Worm (Caenorhabditis elegans) whole organism, early embryonic: ENCODE data around the gene T04F8.7.

ENCODE experiments used
- B0310.2 ChIP-seq: sonication (generic microtip); optimal IDR thresholded peaks from 2 replicates; lab custom pipeline; 2016; ENCODE audit warnings: mild to moderate bottlenecking, missing genetic modification characterization, missing compliant biosample characterization
- F13C5.2 ChIP-seq: sonication (generic microtip); optimal IDR thresholded peaks from 2 replicates; lab custom pipeline; 2017; ENCODE audit warnings: mild to moderate bottlenecking, missing genetic modification characterization, inconsistent platforms, missing compliant biosample characterization
- aly-1 ChIP-seq: sonication (generic microtip); optimal IDR thresholded peaks from 2 replicates; lab custom pipeline; 2016; ENCODE audit warnings: missing genetic modification characterization, missing compliant biosample characterization
- ama-1 ChIP-seq: fragments of 150-350 bp; optimal IDR thresholded peaks from 2 replicates; lab custom pipeline; 2014
- ceh-13 ChIP-seq: fragments of 200-800 bp; sonication (Bioruptor generic); optimal IDR thresholded peaks from 2 replicates; lab custom pipeline; 2018; ENCODE audit warnings: mild to moderate bottlenecking, missing genetic modification characterization, missing compliant biosample characterization
- ceh-36 ChIP-seq: sonication (generic microtip); optimal IDR thresholded peaks from 2 replicates; lab custom pipeline; 2016; ENCODE audit warnings: missing genetic modification characterization, inconsistent platforms, missing compliant biosample characterization
- ets-7 ChIP-seq: sonication (generic microtip); optimal IDR thresholded peaks from 2 replicates; lab custom pipeline; 2016; ENCODE audit warnings: missing genotype, missing genetic modification characterization, missing compliant biosample characterization
- flt-1 ChIP-seq: fragments of 200-800 bp; sonication (Bioruptor generic); IDR thresholded peaks from 2 replicates; pipeline ENCODE4 v1.3.6; 2022; ENCODE audit warnings: missing genetic modification characterization, missing compliant biosample characterization
- hmbx-1 ChIP-seq: sonication (generic microtip); optimal IDR thresholded peaks from 2 replicates; lab custom pipeline; 2016; ENCODE audit warnings: mild to moderate bottlenecking, missing genetic modification characterization, missing compliant biosample characterization
- hmg-4 ChIP-seq: fragments of 200-800 bp; sonication (Bioruptor generic); optimal IDR thresholded peaks from 2 replicates; lab custom pipeline; 2018; ENCODE audit warnings: mild to moderate bottlenecking, missing genetic modification characterization, missing compliant biosample characterization
- hnd-1 ChIP-seq: sonication (generic microtip); optimal IDR thresholded peaks from 2 replicates; lab custom pipeline; 2016; ENCODE audit warnings: missing genetic modification characterization, missing compliant biosample characterization
- pes-1 ChIP-seq: fragments of 200-800 bp; sonication (Bioruptor generic); IDR thresholded peaks from 2 replicates; pipeline ENCODE4 v1.3.6; 2022; ENCODE audit warnings: missing genetic modification reagents, missing genetic modification characterization, missing compliant biosample characterization
- scrt-1 ChIP-seq: fragments of 200-800 bp; sonication (Bioruptor generic); IDR thresholded peaks from 2 replicates; pipeline ENCODE4 v1.3.6; 2022; ENCODE audit warnings: missing genetic modification characterization, missing compliant biosample characterization
- sea-1 ChIP-seq: fragments of 200-800 bp; sonication (Bioruptor generic); conservative IDR thresholded peaks from 2 replicates; pipeline ENCODE4 v1.3.6; 2022; ENCODE audit warnings: missing genetic modification characterization, missing compliant biosample characterization
- tbx-11 ChIP-seq: fragments of 200-800 bp; sonication (Bioruptor generic); IDR thresholded peaks from 2 replicates; pipeline ENCODE4 v1.3.6; 2022; ENCODE audit warnings: missing genetic modification characterization, missing compliant biosample characterization
- tbx-37 ChIP-seq: fragments of 200-800 bp; sonication (Bioruptor generic); conservative IDR thresholded peaks from 2 replicates; pipeline ENCODE4 v1.3.6; 2022; ENCODE audit warnings: missing genetic modification reagents, missing genetic modification characterization, missing compliant biosample characterization
- tra-4 ChIP-seq: sonication (generic microtip); optimal IDR thresholded peaks from 2 replicates; lab custom pipeline; 2017; ENCODE audit warnings: missing genetic modification characterization, missing compliant biosample characterization

T04F8.7 gene

ce11 chrX:11656519-11657006 lies 24.2 kb downstream of the T04F8.7 start, which contains the start of gene T04F8.2:
Gene T04F8.2, minus strand, starts transcription at chrX:11656569.
- TF ChIP-seq ets-7 (no peak), ceh-13 (GFP tag; lab: Kevin White, UChicago) (no peak), flt-1 (GFP tag; lab: Robert Waterston, UW) (no peak), aly-1 (tag; lab: Kevin White, UChicago) (no peak)

DNA sequence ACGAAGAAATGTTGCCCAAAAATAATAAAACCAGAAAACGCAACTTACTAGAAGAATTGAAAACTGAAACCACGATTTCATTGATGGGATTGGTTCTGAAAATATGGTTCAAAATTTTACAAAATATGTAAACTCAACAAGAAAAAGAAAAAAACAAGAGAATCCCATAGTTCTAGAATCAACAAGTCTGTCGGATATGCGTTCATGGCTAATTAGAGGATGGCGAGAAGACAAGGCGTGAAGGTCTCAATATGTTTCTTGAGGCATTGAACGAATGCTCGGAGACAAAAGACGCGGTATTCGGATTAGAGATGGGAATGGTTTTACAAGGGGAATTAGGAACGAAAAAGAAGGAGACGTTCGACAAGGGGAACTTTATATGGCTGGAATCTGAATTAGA lies 30.0 kb downstream of the T04F8.7 start, which contains the start of gene cutl-11:
TSS of gene cutl-11 (minus strand) at position 101 of the 400 bp plus-strand sequence.
- TF ChIP-seq hmg-4 (GFP tag; lab: Kevin White, UChicago) (no peak), pes-1 (GFP tag; lab: Robert Waterston, UW) (no peak)

DNA sequence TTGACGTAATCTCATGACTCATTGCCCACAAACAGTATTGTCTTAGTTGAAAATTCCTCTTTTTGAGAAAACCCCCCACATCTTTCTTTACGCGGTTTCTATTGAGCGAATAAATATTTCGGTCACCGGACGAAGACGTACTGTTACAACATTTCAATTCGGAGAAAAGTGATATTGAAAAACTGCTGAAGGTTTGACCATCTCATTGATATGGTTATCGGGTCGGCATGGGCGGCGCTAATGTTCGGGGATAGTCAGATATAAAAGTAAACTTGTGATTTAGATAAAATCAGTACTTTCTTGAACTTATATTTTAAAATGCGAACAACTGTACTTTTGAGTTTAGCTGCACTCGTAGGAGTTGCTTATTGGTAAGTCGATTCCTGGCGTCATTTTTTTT lies 33.6 kb downstream of the T04F8.7 start, which contains the start of gene T04F8.8:
TSS of gene T04F8.8 (plus strand) at position 301 of the 400 bp plus-strand sequence.
- TF ChIP-seq flt-1 (GFP tag; lab: Robert Waterston, UW), result no peak
- no peak for TF ChIP-seq ama-1

ce11 chrX:11645517-11645916 lies 35.3 kb downstream of the T04F8.7 start:
- TF ChIP-seq hmg-4 (GFP tag; lab: Kevin White, UChicago) (no peak), sea-1 (no peak), ama-1 (no peak), ets-7 (no peak), tbx-37 (0 out of 2 replicates have a peak, but pooled peaks have one; percentile 23), hmbx-1 (tag; lab: Kevin White, UChicago) (no peak), tbx-11 (GFP tag; lab: Robert Waterston, UW) (no peak), aly-1 (tag; lab: Kevin White, UChicago) (no peak), ceh-36 (no peak), flt-1 (GFP tag; lab: Robert Waterston, UW) (no peak), scrt-1 (0 out of 2 replicates have a peak, but pooled peaks have one; percentile 19), ceh-13 (GFP tag; lab: Kevin White, UChicago) (no peak), F13C5.2 (tag; lab: Kevin White, UChicago) (no peak), B0310.2 (tag; lab: Kevin White, UChicago) (no peak), tra-4 (no peak), hnd-1 (tag; lab: Kevin White, UChicago) (no peak), pes-1 (GFP tag; lab: Robert Waterston, UW) (peak; percentile 70)

ce11 chrX:11643767-11644235 lies 37.0 kb downstream of the T04F8.7 start, which contains the start of gene sto-4:
Gene sto-4, plus strand, starts transcription at chrX:11644126.
- TF ChIP-seq tra-4 (peak; percentile 26), tbx-37 (0 out of 2 replicates have a peak, but pooled peaks have one; percentile 3), hmbx-1 (tag; lab: Kevin White, UChicago) (peak; percentile 79), F13C5.2 (tag; lab: Kevin White, UChicago) (peak; percentile 66), ceh-13 (GFP tag; lab: Kevin White, UChicago) (peak; percentile 36), hmg-4 (GFP tag; lab: Kevin White, UChicago) (peak; percentile 82), ceh-36 (peak; percentile 63), B0310.2 (tag; lab: Kevin White, UChicago) (peak; percentile 77), hnd-1 (tag; lab: Kevin White, UChicago) (peak; percentile 30)

- TF ChIP-seq pes-1 (GFP tag; lab: Robert Waterston, UW) (no peak), ceh-13 (GFP tag; lab: Kevin White, UChicago) (no peak), ceh-36 (no peak), aly-1 (tag; lab: Kevin White, UChicago) (no peak)
These were observed 39.2 kb downstream of the T04F8.7 start for ce11 chrX:11641562-11641961.

DNA sequence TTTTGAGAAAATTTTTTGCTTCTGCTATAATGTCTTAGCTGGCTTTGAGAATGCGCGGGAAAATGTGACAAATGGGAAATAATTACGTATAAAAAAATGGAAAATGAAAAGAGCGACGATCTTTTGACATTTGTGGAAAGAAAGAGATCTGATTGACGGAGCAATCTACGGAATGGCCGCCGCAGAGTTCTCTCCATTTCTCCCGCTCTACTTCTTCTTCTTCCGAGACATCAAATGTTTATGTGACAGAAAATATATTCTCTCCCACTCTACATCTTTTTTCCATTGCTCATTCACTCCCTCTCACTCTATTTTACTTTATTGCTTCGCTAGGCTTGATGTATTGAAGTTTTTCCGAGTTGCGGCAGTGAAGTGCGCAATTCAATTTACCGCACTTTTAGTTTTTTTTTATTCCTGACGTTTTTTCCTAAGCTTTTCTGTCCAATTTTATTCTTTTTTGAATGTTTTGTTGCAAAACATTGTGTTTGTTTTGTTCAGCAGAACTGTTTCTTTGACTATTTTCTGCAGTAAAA lies 40.3 kb downstream of the T04F8.7 start:
- TF ChIP-seq tra-4, result no peak
- no peak for TF ChIP-seq F13C5.2 (tag; lab: Kevin White, UChicago)
- TF ChIP-seq hmbx-1 (tag; lab: Kevin White, UChicago), result no peak
- TF ChIP-seq flt-1 (GFP tag; lab: Robert Waterston, UW), result no peak
- no peak for TF ChIP-seq hnd-1 (tag; lab: Kevin White, UChicago)
- TF ChIP-seq tbx-11 (GFP tag; lab: Robert Waterston, UW), result no peak
- TF ChIP-seq scrt-1, result no peak
- TF ChIP-seq aly-1 (tag; lab: Kevin White, UChicago), result no peak
- no peak for TF ChIP-seq tbx-37
- no peak for TF ChIP-seq sea-1
- no peak for TF ChIP-seq ceh-36
- TF ChIP-seq B0310.2 (tag; lab: Kevin White, UChicago), result no peak
- no peak for TF ChIP-seq hmg-4 (GFP tag; lab: Kevin White, UChicago)
- TF ChIP-seq pes-1 (GFP tag; lab: Robert Waterston, UW), result no peak
- TF ChIP-seq ets-7, result no peak
- TF ChIP-seq ama-1, result no peak
- no peak for TF ChIP-seq ceh-13 (GFP tag; lab: Kevin White, UChicago)

ce11 chrX:11638987-11639386 lies 41.8 kb downstream of the T04F8.7 start:
- TF ChIP-seq F13C5.2 (tag; lab: Kevin White, UChicago) (no peak), flt-1 (GFP tag; lab: Robert Waterston, UW) (no peak), tra-4 (no peak), hmbx-1 (tag; lab: Kevin White, UChicago) (no peak), hnd-1 (tag; lab: Kevin White, UChicago) (no peak), pes-1 (GFP tag; lab: Robert Waterston, UW) (no peak), ets-7 (no peak), hmg-4 (GFP tag; lab: Kevin White, UChicago) (no peak), aly-1 (tag; lab: Kevin White, UChicago) (no peak), ama-1 (no peak), ceh-13 (GFP tag; lab: Kevin White, UChicago) (no peak), scrt-1 (no peak), tbx-37 (no peak), tbx-11 (GFP tag; lab: Robert Waterston, UW) (no peak)
